Fruit fly (Drosophila melanogaster) whole organism, embryonic: Measurements from ENCODE around the gene Ing5.

Source experiments
- Adf1 ChIP-seq: fragments of 200-800 bp; sonication (Bioruptor generic); IDR thresholded peaks from 2 replicates; pipeline ENCODE4 v1.3.6; 2022; ENCODE audit warnings: missing biosample characterization, missing genetic modification characterization
- C15 ChIP-seq: fragments of 200-800 bp; sonication (Bioruptor generic); IDR thresholded peaks from 3 replicates; pipeline ENCODE4 v1.3.6; 2022; ENCODE audit warnings: missing biosample characterization, missing genetic modification characterization
- CG1024 ChIP-seq: fragments of 200-800 bp; sonication (Bioruptor generic); IDR thresholded peaks from 2 replicates; pipeline ENCODE4 v1.3.6; 2022; ENCODE audit warnings: missing biosample characterization, missing genetic modification characterization
- CG10462 ChIP-seq: fragments of 200-800 bp; sonication (Bioruptor generic); optimal IDR thresholded peaks from 2 replicates; lab custom pipeline; 2016; ENCODE audit warnings: missing biosample characterization, missing genetic modification characterization
- CG11085 ChIP-seq: fragments of 200-800 bp; sonication (Bioruptor generic); IDR thresholded peaks from 2 replicates; pipeline ENCODE4 v1.3.6; 2022; ENCODE audit warnings: missing biosample characterization, missing genetic modification characterization
- CG12659 ChIP-seq: fragments of 200-800 bp; sonication (Bioruptor generic); optimal IDR thresholded peaks from 3 replicates; lab custom pipeline; 2017; ENCODE audit warnings: mild to moderate bottlenecking, missing biosample characterization, missing genetic modification reagents, missing genetic modification characterization
- CG12744 ChIP-seq: fragments of 200-800 bp; sonication (Bioruptor generic); optimal IDR thresholded peaks from 2 replicates; lab custom pipeline; 2016; ENCODE audit warnings: missing biosample characterization, missing genetic modification characterization
- CG14050 ChIP-seq: fragments of 200-800 bp; sonication (Bioruptor generic); IDR thresholded peaks from 3 replicates; pipeline ENCODE4 v1.3.6; 2022; ENCODE audit warnings: missing biosample characterization, missing genetic modification characterization
- CG15514 ChIP-seq: fragments of 200-800 bp; sonication (Bioruptor generic); optimal IDR thresholded peaks from 3 replicates; lab custom pipeline; 2017; ENCODE audit warnings: missing biosample characterization, missing genetic modification characterization, mild to moderate bottlenecking, moderate library complexity, missing genetic modification reagents
- CG1647 ChIP-seq: fragments of 200-800 bp; sonication (Bioruptor generic); optimal IDR thresholded peaks from 3 replicates; lab custom pipeline; 2016; ENCODE audit warnings: missing biosample characterization, missing genetic modification characterization
- CG16815 ChIP-seq: fragments of 200-800 bp; sonication (Bioruptor generic); optimal IDR thresholded peaks from 3 replicates; lab custom pipeline; 2017; ENCODE audit warnings: missing biosample characterization, mild to moderate bottlenecking, missing genetic modification characterization
- CG1792 ChIP-seq: fragments of 200-800 bp; sonication (Bioruptor generic); optimal IDR thresholded peaks from 2 replicates; lab custom pipeline; 2016; ENCODE audit warnings: missing biosample characterization, missing genetic modification characterization
- CG2875 ChIP-seq: fragments of 200-800 bp; sonication (Bioruptor generic); optimal IDR thresholded peaks from 2 replicates; lab custom pipeline; 2017; ENCODE audit warnings: missing biosample characterization, mild to moderate bottlenecking, missing genetic modification characterization, missing genetic modification reagents
- CG32532 ChIP-seq: fragments of 200-800 bp; sonication (Bioruptor generic); IDR thresholded peaks from 2 replicates; pipeline ENCODE4 v1.3.6; 2022; ENCODE audit warnings: missing biosample characterization, missing genetic modification characterization
- CG33557 ChIP-seq: fragments of 200-800 bp; sonication (Bioruptor generic); optimal IDR thresholded peaks from 2 replicates; lab custom pipeline; 2019; ENCODE audit warnings: missing biosample characterization, mild to moderate bottlenecking, missing genetic modification characterization, moderate library complexity
- CG4424 ChIP-seq: fragments of 200-800 bp; sonication (Bioruptor generic); optimal IDR thresholded peaks from 3 replicates; lab custom pipeline; 2016; ENCODE audit warnings: missing biosample characterization, missing genetic modification characterization
- CG5953 ChIP-seq: fragments of 200-800 bp; sonication (Bioruptor generic); IDR thresholded peaks from 2 replicates; pipeline ENCODE4 v1.3.6; 2022; ENCODE audit warnings: missing biosample characterization, missing genetic modification characterization
- CG8281 ChIP-seq: fragments of 200-800 bp; sonication (Bioruptor generic); optimal IDR thresholded peaks from 2 replicates; lab custom pipeline; 2018; ENCODE audit warnings: missing biosample characterization, mild to moderate bottlenecking, missing genetic modification characterization, moderate library complexity
- CG8290 ChIP-seq, 3 experiments: fragments of 200-800 bp; sonication (Bioruptor generic); optimal IDR thresholded peaks; 2 replicates each; lab custom pipeline; 2016 to 2019; ENCODE audit warnings: missing biosample characterization in 3 of 3, missing genetic modification characterization in 3 of 3, mild to moderate bottlenecking in 2 of 3, moderate library complexity in 1 of 3
- CG8765 ChIP-seq: fragments of 200-800 bp; sonication (Bioruptor generic); IDR thresholded peaks from 2 replicates; pipeline ENCODE4 v1.3.6; 2022; ENCODE audit warnings: missing biosample characterization, missing genetic modification characterization
- CG8924 ChIP-seq: fragments of 200-800 bp; optimal IDR thresholded peaks from 3 replicates; lab custom pipeline; 2019; ENCODE audit warnings: missing biosample characterization, mild to moderate bottlenecking, missing genetic modification characterization, moderate library complexity
- CkIIα-i1 ChIP-seq: fragments of 200-800 bp; sonication (Bioruptor generic); IDR thresholded peaks from 2 replicates; pipeline ENCODE4 v1.3.6; 2022; ENCODE audit warnings: missing biosample characterization, missing genetic modification characterization
- Hr51 ChIP-seq, 2 experiments: fragments of 200-800 bp; sonication (Bioruptor generic); optimal IDR thresholded peaks; 2 replicates in 1 of 2; 3 replicates in 1 of 2; lab custom pipeline; 2016 to 2018; ENCODE audit warnings: missing biosample characterization in 2 of 2, missing genetic modification characterization in 2 of 2, mild to moderate bottlenecking in 1 of 2, moderate library complexity in 1 of 2
- Jarid2 ChIP-seq: fragments of 200-800 bp; sonication (Bioruptor generic); optimal IDR thresholded peaks from 3 replicates; lab custom pipeline; 2017; ENCODE audit warnings: mild to moderate bottlenecking, missing biosample characterization, missing genetic modification reagents, missing genetic modification characterization
- Kr ChIP-seq: fragments of 200-800 bp; sonication (Bioruptor generic); optimal IDR thresholded peaks from 2 replicates; lab custom pipeline; 2017; ENCODE audit warnings: missing biosample characterization, mild to moderate bottlenecking, missing genetic modification characterization
- Nf-YC ChIP-seq: fragments of 200-800 bp; optimal IDR thresholded peaks from 3 replicates; lab custom pipeline; 2019; ENCODE audit warnings: missing biosample characterization, mild to moderate bottlenecking, missing genetic modification characterization, moderate library complexity
- Oaz ChIP-seq: fragments of 200-800 bp; sonication (Bioruptor generic); IDR thresholded peaks from 2 replicates; pipeline ENCODE4 v1.3.6; 2022; ENCODE audit warnings: missing biosample characterization, missing genetic modification characterization
- Ravus ChIP-seq: fragments of 200-800 bp; sonication (Bioruptor generic); IDR thresholded peaks from 2 replicates; pipeline ENCODE4 v1.3.6; 2022; ENCODE audit warnings: missing biosample characterization, missing genetic modification characterization
- Side ChIP-seq: fragments of 200-800 bp; sonication (Bioruptor generic); optimal IDR thresholded peaks from 2 replicates; lab custom pipeline; 2016; ENCODE audit warnings: missing biosample characterization, missing genetic modification characterization
- Tbp ChIP-seq: fragments of >200 bp; optimal IDR thresholded peaks from 2 replicates; lab custom pipeline; 2018; ENCODE audit warnings: missing biosample characterization, missing genetic modification characterization
- ap ChIP-seq: fragments of 200-800 bp; sonication (Bioruptor generic); IDR thresholded peaks from 2 replicates; pipeline ENCODE4 v1.3.6; 2022; ENCODE audit warnings: missing biosample characterization, missing genetic modification characterization
- bsh ChIP-seq, 2 experiments: fragments of 200-800 bp; sonication (Bioruptor generic); optimal IDR thresholded peaks; 2 replicates each; lab custom pipeline; 2017 to 2018; ENCODE audit warnings: mild to moderate bottlenecking in 2 of 2, missing biosample characterization in 2 of 2, missing genetic modification characterization in 2 of 2, moderate library complexity in 1 of 2
- cato ChIP-seq: fragments of 200-800 bp; sonication (Bioruptor generic); optimal IDR thresholded peaks from 2 replicates; lab custom pipeline; 2016; ENCODE audit warnings: missing biosample characterization, missing genetic modification characterization, borderline replicate concordance
- chif ChIP-seq, 2 experiments: fragments of 200-800 bp; sonication (Bioruptor generic); optimal IDR thresholded peaks; 3 replicates each; lab custom pipeline; 2016; ENCODE audit warnings: missing biosample characterization in 2 of 2, missing genetic modification characterization in 2 of 2
- chinmo ChIP-seq: fragments of 200-800 bp; sonication (Bioruptor generic); IDR thresholded peaks from 4 replicates; pipeline ENCODE4 v1.3.6; 2022; ENCODE audit warnings: missing biosample characterization, missing genetic modification characterization; ENCODE audit not compliant: partially characterized antibody
- exex ChIP-seq: fragments of 200-800 bp; sonication (Bioruptor generic); optimal IDR thresholded peaks from 4 replicates; lab custom pipeline; 2018; ENCODE audit warnings: missing biosample characterization, mild to moderate bottlenecking, missing genetic modification characterization, moderate library complexity
- gem ChIP-seq: fragments of 200-800 bp; sonication (Bioruptor generic); optimal IDR thresholded peaks from 2 replicates; lab custom pipeline; 2019; ENCODE audit warnings: missing biosample characterization, mild to moderate bottlenecking, missing genetic modification characterization, moderate library complexity
- ham ChIP-seq: fragments of 200-800 bp; sonication (Bioruptor generic); IDR thresholded peaks from 2 replicates; pipeline ENCODE4 v1.3.6; 2022; ENCODE audit warnings: missing biosample characterization, missing genetic modification characterization
- inv ChIP-seq: fragments of 200-800 bp; sonication (Bioruptor generic); IDR thresholded peaks from 2 replicates; pipeline ENCODE4 v1.3.6; 2022; ENCODE audit warnings: missing biosample characterization, missing genetic modification characterization; ENCODE audit not compliant: partially characterized antibody
- ken ChIP-seq: fragments of 200-800 bp; sonication (Bioruptor generic); IDR thresholded peaks from 3 replicates; pipeline ENCODE4 v1.3.6; 2022; ENCODE audit warnings: missing biosample characterization, missing genetic modification characterization
- lab ChIP-seq: fragments of 200-800 bp; sonication (Bioruptor generic); optimal IDR thresholded peaks from 3 replicates; lab custom pipeline; 2017; ENCODE audit warnings: missing biosample characterization, missing genetic modification characterization, mild to moderate bottlenecking, moderate library complexity, missing genetic modification reagents
- lola ChIP-seq, 3 experiments: fragments of >200 bp in 2 of 3; fragments of 200-800 bp in 1 of 3; sonication (Bioruptor generic) in 1 of 3; optimal IDR thresholded peaks; 2 replicates each; lab custom pipeline; 2017 to 2019; ENCODE audit warnings: missing biosample characterization in 3 of 3, missing genetic modification characterization in 3 of 3, mild to moderate bottlenecking in 1 of 3, moderate library complexity in 1 of 3
- pnt ChIP-seq: fragments of 200-800 bp; sonication (Bioruptor generic); optimal IDR thresholded peaks from 3 replicates; lab custom pipeline; 2016; ENCODE audit warnings: missing biosample characterization, missing genetic modification characterization
- pros ChIP-seq: fragments of 200-800 bp; sonication (Bioruptor generic); optimal IDR thresholded peaks from 3 replicates; lab custom pipeline; 2019; ENCODE audit warnings: missing biosample characterization, mild to moderate bottlenecking, missing genetic modification characterization, moderate library complexity
- ro ChIP-seq: fragments of 200-800 bp; sonication (Bioruptor generic); IDR thresholded peaks from 2 replicates; pipeline ENCODE4 v1.3.6; 2022; ENCODE audit warnings: missing biosample characterization, missing genetic modification characterization
- seq ChIP-seq: fragments of 200-800 bp; sonication (Bioruptor generic); IDR thresholded peaks from 2 replicates; pipeline ENCODE4 v1.3.6; 2022; ENCODE audit warnings: missing biosample characterization, missing genetic modification characterization
- slp2 ChIP-seq: fragments of 200-800 bp; sonication (Bioruptor generic); optimal IDR thresholded peaks from 2 replicates; lab custom pipeline; 2016; ENCODE audit warnings: missing biosample characterization, missing genetic modification characterization
- tin ChIP-seq: fragments of 200-800 bp; sonication (Bioruptor generic); optimal IDR thresholded peaks from 3 replicates; lab custom pipeline; 2016; ENCODE audit warnings: missing biosample characterization, missing genetic modification characterization
- tup ChIP-seq: fragments of 200-800 bp; sonication (Bioruptor generic); optimal IDR thresholded peaks from 2 replicates; lab custom pipeline; 2016; ENCODE audit warnings: missing biosample characterization, mild to moderate bottlenecking, missing genetic modification characterization, moderate library complexity
- zf30C ChIP-seq: fragments of 200-800 bp; sonication (Bioruptor generic); optimal IDR thresholded peaks from 3 replicates; lab custom pipeline; 2018; ENCODE audit warnings: missing biosample characterization, mild to moderate bottlenecking, missing genetic modification characterization

The Ing5 gene

DNA sequence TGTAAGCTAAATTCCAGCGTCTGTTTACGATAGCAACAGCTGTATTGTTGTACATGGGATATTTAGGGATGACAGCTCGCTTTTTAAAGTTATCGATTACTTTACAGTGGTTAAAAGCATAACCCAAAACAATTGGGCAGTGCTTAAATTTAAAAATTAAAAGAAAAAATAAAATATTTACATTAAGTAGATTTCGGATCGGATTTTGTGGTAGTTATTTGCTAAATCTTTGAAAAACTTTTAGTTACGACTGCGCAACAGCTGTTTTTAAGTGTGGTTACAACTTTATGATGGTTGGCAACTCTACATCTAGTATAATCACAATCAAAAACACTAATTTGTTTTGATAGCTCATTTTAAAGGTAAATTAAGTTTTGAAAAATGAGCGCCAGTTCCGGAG is at the start of gene Ing5, which contains the start of gene CG7099 (continued):
- TF ChIP-seq CG15514 (peak; percentile 92), CG11085 (GFP tag; lab: Robert Waterston, UW) (peak; percentile 96), seq (peak; percentile 92), pros (GFP tag; lab: Kevin White, UChicago) (no peak), zf30C (GFP tag; lab: Kevin White, UChicago) (no peak), CG1647 (GFP tag; lab: Kevin White, UChicago) (peak; percentile 94), CG4424 (peak; percentile 96), ken (GFP tag; lab: Robert Waterston, UW) (peak; percentile 97), lab (GFP tag; lab: Kevin White, UChicago) (peak; percentile 97), ro (GFP tag; lab: Robert Waterston, UW) (peak; percentile 90), Adf1 (GFP tag; lab: Robert Waterston, UW) (peak; percentile 72), pnt (GFP tag; lab: Kevin White, UChicago) (peak; percentile 89), CkIIα-i1 (GFP tag; lab: Robert Waterston, UW) (peak; percentile 73; the same call in 1 of the 2 replicates), CG14050 (GFP tag; lab: Robert Waterston, UW) (peak; percentile 93), Ravus (GFP tag; lab: Robert Waterston, UW) (peak; percentile 92), tup (GFP tag; lab: Kevin White, UChicago) (peak; percentile 93), CG1024 (peak; percentile 92), CG8924 (tag; lab: Kevin White, UChicago) (peak; percentile 95), CG32532 (GFP tag; lab: Robert Waterston, UW) (peak; percentile 98), CG8765 (GFP tag; lab: Robert Waterston, UW) (peak; percentile 96), chif (GFP tag; optimal IDR thresholded peaks at IDR 0.05; lab: Kevin White, UChicago) (peak; percentile 86 to 93), CG8290 (GFP tag; optimal IDR thresholded peaks at IDR 0.05; lab: Kevin White, UChicago) (peak; percentile 96), CG8290 (tag; optimal IDR thresholded peaks at IDR 0.05; lab: Kevin White, UChicago) (peak in 1 of 2 experiments; percentile 92), CG5953 (GFP tag; lab: Robert Waterston, UW) (peak; percentile 92), ap (GFP tag; lab: Robert Waterston, UW) (peak; percentile 92), Hr51 (GFP tag; optimal IDR thresholded peaks at IDR 0.05; lab: Kevin White, UChicago) (peak; percentile 95 to 96), CG10462 (GFP tag; lab: Kevin White, UChicago) (peak; percentile 95), CG8281 (peak; percentile 85), CG2875 (GFP tag; lab: Kevin White, UChicago) (peak; percentile 88), tin (peak; percentile 97), Oaz (peak; percentile 92), CG1792 (GFP tag; lab: Kevin White, UChicago) (peak; percentile 59), C15 (GFP tag; lab: Robert Waterston, UW) (peak; percentile 94), Tbp (GFP tag; lab: Kevin White, UChicago) (no peak), exex (tag; lab: Kevin White, UChicago) (peak; percentile 97), CG16815 (peak; percentile 95), inv (peak; percentile 56), CG33557 (GFP tag; lab: Kevin White, UChicago) (peak; percentile 91), Kr (no peak), Jarid2 (GFP tag; lab: Kevin White, UChicago) (no peak), CG12744 (GFP tag; lab: Kevin White, UChicago) (peak; percentile 90), cato (GFP tag; lab: Kevin White, UChicago) (peak; percentile 94), ham (GFP tag; lab: Robert Waterston, UW) (peak; percentile 77; the same call in 1 of the 2 replicates), chinmo (GFP tag; lab: Robert Waterston, UW) (no peak), Nf-YC (tag; lab: Kevin White, UChicago) (peak; percentile 89), Side (GFP tag; lab: Kevin White, UChicago) (peak; percentile 83), gem (peak; percentile 99), lola (GFP tag; optimal IDR thresholded peaks at IDR 0.05; lab: Kevin White, UChicago) (peak in 1 of 3 experiments; percentile 94), CG12659 (GFP tag; lab: Kevin White, UChicago) (peak; percentile 97), bsh (GFP tag; optimal IDR thresholded peaks at IDR 0.05; lab: Kevin White, UChicago) (peak; percentile 75 to 97), slp2 (GFP tag; lab: Kevin White, UChicago) (peak; percentile 86)
